Worm (Caenorhabditis elegans) whole organism, early embryonic: Measurements from ENCODE around the gene K10C8.4.

Experiments
- pes-1 ChIP-seq: fragments of 200-800 bp; sonication (Bioruptor generic); IDR thresholded peaks from 2 replicates; pipeline ENCODE4 v1.3.6; 2022; ENCODE audit warnings: missing genetic modification reagents, missing genetic modification characterization, missing compliant biosample characterization
- tra-4 ChIP-seq: sonication (generic microtip); optimal IDR thresholded peaks from 2 replicates; lab custom pipeline; 2017; ENCODE audit warnings: missing genetic modification characterization, missing compliant biosample characterization

- no peak for TF ChIP-seq tra-4
- no peak for TF ChIP-seq pes-1 (GFP tag; lab: Robert Waterston, UW)
These were observed 15.9 kb downstream of the K10C8.4 start, which contains the start of gene R11D1.3 for ce11 chrV:12711999-12712398.
